Fruit fly (Drosophila melanogaster) whole organism, pupa: ENCODE data around the gene Cyp312a1.

Experiments
- CG10348 ChIP-seq: fragments of 200-800 bp; sonication (Bioruptor generic); IDR thresholded peaks from 2 replicates; pipeline ENCODE4 v1.3.6; 2022; ENCODE audit warnings: missing biosample characterization, missing genetic modification characterization
- CG12605 ChIP-seq: fragments of 200-800 bp; sonication (Bioruptor generic); IDR thresholded peaks from 2 replicates; pipeline ENCODE4 v1.3.6; 2022; ENCODE audit warnings: missing biosample characterization, missing genetic modification characterization
- CG13204 ChIP-seq: fragments of 200-800 bp; sonication (Bioruptor generic); optimal IDR thresholded peaks from 2 replicates; lab custom pipeline; 2018; ENCODE audit warnings: missing biosample characterization, mild to moderate bottlenecking, missing genetic modification characterization, moderate library complexity
- CG14655 ChIP-seq: fragments of 200-800 bp; sonication (Bioruptor generic); optimal IDR thresholded peaks from 3 replicates; lab custom pipeline; 2017; ENCODE audit warnings: mild to moderate bottlenecking, missing biosample characterization, missing genetic modification reagents, missing genetic modification characterization
- CG15710 ChIP-seq: fragments of 200-800 bp; sonication (Bioruptor generic); optimal IDR thresholded peaks from 2 replicates; lab custom pipeline; 2018; ENCODE audit warnings: missing biosample characterization, mild to moderate bottlenecking, missing genetic modification characterization, moderate library complexity
- CG17806 ChIP-seq: fragments of 200-800 bp; sonication (Bioruptor generic); optimal IDR thresholded peaks from 2 replicates; lab custom pipeline; 2018; ENCODE audit warnings: missing biosample characterization, mild to moderate bottlenecking, missing genetic modification characterization, moderate library complexity
- CG32121 ChIP-seq: fragments of 200-800 bp; sonication (Bioruptor generic); IDR thresholded peaks from 2 replicates; pipeline ENCODE4 v1.3.6; 2022; ENCODE audit warnings: missing biosample characterization, missing genetic modification characterization
- CG34367 ChIP-seq: fragments of 200-800 bp; sonication (Bioruptor generic); optimal IDR thresholded peaks from 2 replicates; lab custom pipeline; 2018; ENCODE audit warnings: missing biosample characterization, mild to moderate bottlenecking, missing genetic modification characterization
- CG4496 ChIP-seq: fragments of 200-800 bp; sonication (Bioruptor generic); IDR thresholded peaks from 3 replicates; pipeline ENCODE4 v1.3.6; 2022; ENCODE audit warnings: missing biosample characterization, missing genetic modification characterization
- CG8159 ChIP-seq: fragments of 200-800 bp; sonication (Bioruptor generic); optimal IDR thresholded peaks from 3 replicates; lab custom pipeline; 2018; ENCODE audit warnings: missing biosample characterization, mild to moderate bottlenecking, missing genetic modification characterization, moderate library complexity
- CG8301 ChIP-seq: fragments of 200-800 bp; sonication (Bioruptor generic); optimal IDR thresholded peaks from 2 replicates; lab custom pipeline; 2018; ENCODE audit warnings: missing biosample characterization, mild to moderate bottlenecking, missing genetic modification characterization
- CG9948 ChIP-seq: fragments of 200-800 bp; sonication (Bioruptor generic); optimal IDR thresholded peaks from 2 replicates; lab custom pipeline; 2018; ENCODE audit warnings: missing biosample characterization, mild to moderate bottlenecking, missing genetic modification characterization, moderate library complexity
- D1 ChIP-seq: fragments of 200-800 bp; sonication (Bioruptor generic); optimal IDR thresholded peaks from 2 replicates; lab custom pipeline; 2018; ENCODE audit warnings: missing biosample characterization, mild to moderate bottlenecking, missing genetic modification characterization, moderate library complexity
- EcR ChIP-seq: fragments of 200-800 bp; sonication (Bioruptor generic); optimal IDR thresholded peaks from 3 replicates; lab custom pipeline; 2019; ENCODE audit warnings: missing biosample characterization, missing genetic modification characterization, mild to moderate bottlenecking, moderate library complexity, missing genetic modification reagents
- Ets98B ChIP-seq: fragments of 200-800 bp; sonication (Bioruptor generic); IDR thresholded peaks from 2 replicates; pipeline ENCODE4 v1.3.6; 2022; ENCODE audit warnings: missing biosample characterization, missing genetic modification characterization
- Pif1A ChIP-seq: fragments of 200-800 bp; sonication (Bioruptor generic); optimal IDR thresholded peaks from 3 replicates; lab custom pipeline; 2016; ENCODE audit warnings: missing biosample characterization, missing genetic modification characterization
- Pif1B ChIP-seq: fragments of 200-800 bp; sonication (Bioruptor generic); optimal IDR thresholded peaks from 3 replicates; lab custom pipeline; 2016; ENCODE audit warnings: missing biosample characterization, missing genetic modification characterization
- Snoo ChIP-seq: fragments of 200-800 bp; sonication (Bioruptor generic); optimal IDR thresholded peaks from 3 replicates; lab custom pipeline; 2017; ENCODE audit warnings: missing biosample characterization, mild to moderate bottlenecking, missing genetic modification characterization, inconsistent platforms
- gl ChIP-seq: fragments of 200-800 bp; sonication (Bioruptor generic); optimal IDR thresholded peaks from 2 replicates; lab custom pipeline; 2018; ENCODE audit warnings: missing biosample characterization, mild to moderate bottlenecking, missing genetic modification characterization
- rn ChIP-seq: fragments of 200-800 bp; sonication (Bioruptor generic); IDR thresholded peaks from 2 replicates; pipeline ENCODE4 v1.3.6; 2022; ENCODE audit warnings: missing biosample characterization, missing genetic modification characterization

Cyp312a1 gene

DNA sequence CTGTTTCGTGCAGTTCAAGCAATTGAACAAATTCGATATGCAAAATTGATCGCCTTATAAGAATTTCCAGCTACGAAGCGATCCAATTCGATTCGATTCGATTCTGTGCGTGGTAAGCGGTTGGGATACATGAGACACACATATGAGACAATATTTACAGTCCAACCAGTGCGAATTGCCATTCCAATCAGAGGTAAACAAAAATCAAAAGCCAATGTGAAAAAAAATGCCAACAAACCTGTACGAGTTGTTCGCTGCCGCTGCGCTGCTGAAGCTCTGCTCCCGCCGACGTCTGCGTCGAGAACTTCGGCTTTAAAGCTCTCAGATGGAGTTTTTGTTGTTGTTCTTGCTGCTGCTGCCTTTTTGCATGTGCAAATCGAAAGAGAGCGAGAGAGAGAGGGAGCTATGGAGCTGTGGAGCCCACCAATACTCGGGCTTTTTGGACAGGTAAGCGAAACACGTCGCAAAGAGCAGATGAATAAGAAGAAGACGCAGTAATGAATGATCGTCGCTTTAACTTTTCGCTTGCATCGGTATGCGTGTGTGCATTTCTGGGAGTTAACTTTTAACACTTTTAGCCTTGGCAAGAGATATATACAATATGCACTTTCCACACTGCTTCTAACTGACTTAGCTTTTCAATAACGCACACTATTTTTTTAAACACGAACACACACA lies 27.0 kb downstream of the Cyp312a1 start:
- peak; percentile 48 for TF ChIP-seq EcR (GFP tag; lab: Kevin White, UChicago)
- TF ChIP-seq CG12605: 0 out of 2 replicates have a peak, but pooled peaks have one; percentile 15
- peak; percentile 28; the same call in 1 of the 2 replicates for TF ChIP-seq Ets98B (GFP tag; lab: Robert Waterston, UW)
- no peak for TF ChIP-seq CG10348 (GFP tag; lab: Robert Waterston, UW)

DNA sequence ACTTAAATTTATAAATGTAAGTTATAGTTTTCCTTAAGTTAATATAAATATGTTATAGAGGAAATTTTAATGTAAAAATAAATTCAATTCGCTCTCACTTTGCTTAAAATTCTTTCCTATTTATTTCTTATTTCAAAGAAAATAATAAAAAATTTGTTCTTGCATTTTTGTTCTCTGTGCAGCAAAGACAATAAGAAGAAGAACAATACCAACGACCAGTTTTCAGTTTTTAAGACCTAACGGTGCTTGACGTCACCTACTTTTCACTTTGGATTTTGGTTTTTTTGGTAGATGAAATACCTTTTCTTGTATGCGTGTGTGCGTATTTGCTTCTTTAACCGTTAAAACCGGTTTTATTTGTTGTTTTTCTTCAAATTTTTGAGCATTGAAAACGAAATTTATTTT lies 30.3 kb downstream of the Cyp312a1 start:
- TF ChIP-seq gl (tag; lab: Kevin White, UChicago): no peak
- TF ChIP-seq Snoo (tag; lab: Kevin White, UChicago): peak; percentile 7
- no peak for TF ChIP-seq CG9948 (tag; lab: Kevin White, UChicago)

dm6 chr3L:18101421-18101996 lies 31.0 kb downstream of the Cyp312a1 start:
- TF ChIP-seq gl (tag; lab: Kevin White, UChicago): no peak
- no peak for TF ChIP-seq CG17806 (tag; lab: Kevin White, UChicago)
- TF ChIP-seq CG14655 (GFP tag; lab: Kevin White, UChicago): peak; percentile 26
- no peak for TF ChIP-seq CG32121 (GFP tag; lab: Robert Waterston, UW)
- no peak for TF ChIP-seq D1 (tag; lab: Kevin White, UChicago)
- TF ChIP-seq Ets98B (GFP tag; lab: Robert Waterston, UW): no peak
- TF ChIP-seq CG9948 (tag; lab: Kevin White, UChicago): no peak
- TF ChIP-seq Pif1B: peak; percentile 16
- no peak for TF ChIP-seq CG4496 (GFP tag; lab: Robert Waterston, UW)
- TF ChIP-seq CG8159 (tag; lab: Kevin White, UChicago): peak; percentile 14

DNA sequence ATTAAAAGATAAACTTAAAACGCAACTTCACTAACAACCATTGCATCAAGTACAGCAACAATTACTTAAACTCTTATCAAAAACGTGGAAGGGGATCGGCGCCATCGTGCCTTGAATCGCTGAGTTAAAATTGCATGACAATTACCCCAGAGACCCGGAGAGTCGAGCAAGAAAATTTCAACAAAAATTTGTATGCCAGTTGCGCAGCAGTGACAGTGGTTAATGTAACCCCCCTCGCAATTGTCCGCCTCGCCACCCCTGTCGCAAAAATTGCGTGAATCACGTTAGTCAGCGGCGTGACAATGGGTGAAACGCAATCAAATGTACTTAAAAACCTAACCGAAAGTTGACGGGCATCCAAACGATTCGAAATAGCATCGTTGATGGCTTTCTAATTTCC lies 32.8 kb downstream of the Cyp312a1 start:
- TF ChIP-seq CG17806 (tag; lab: Kevin White, UChicago): peak; percentile 1
- peak; percentile 1 for TF ChIP-seq Snoo (tag; lab: Kevin White, UChicago)
- no peak for TF ChIP-seq rn
- TF ChIP-seq CG32121 (GFP tag; lab: Robert Waterston, UW): peak; percentile 19; the same call in 1 of the 2 replicates
- TF ChIP-seq CG4496 (GFP tag; lab: Robert Waterston, UW): peak; percentile 59
- TF ChIP-seq Ets98B (GFP tag; lab: Robert Waterston, UW): peak; percentile 31
- no peak for TF ChIP-seq CG13204
- TF ChIP-seq CG15710 (tag; lab: Kevin White, UChicago): peak; percentile 2
- 0 out of 2 replicates have a peak, but pooled peaks have one; percentile 10 for TF ChIP-seq CG12605
- no peak for TF ChIP-seq Pif1A (GFP tag; lab: Kevin White, UChicago)

DNA sequence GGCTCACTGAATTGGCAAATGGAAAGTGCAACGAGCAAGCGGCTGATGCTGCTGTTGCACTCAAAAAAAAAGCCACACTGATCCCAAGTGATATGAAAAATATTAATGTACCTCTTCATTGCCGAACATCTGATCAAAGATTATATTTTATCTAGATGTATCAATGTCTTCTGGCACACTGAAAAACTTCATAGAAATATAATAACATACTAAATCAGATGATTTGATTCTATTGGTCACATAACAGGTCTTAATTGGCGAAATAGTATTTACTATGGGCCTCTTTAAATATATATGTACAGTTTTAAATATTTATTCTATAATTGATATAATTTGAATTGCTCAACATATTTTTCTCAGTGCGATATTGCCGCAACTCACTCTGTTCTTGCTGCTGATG lies 35.8 kb downstream of the Cyp312a1 start:
- 0 out of 2 replicates have a peak, but pooled peaks have one; percentile 15 for TF ChIP-seq CG32121 (GFP tag; lab: Robert Waterston, UW)
- TF ChIP-seq Pif1A (GFP tag; lab: Kevin White, UChicago): peak; percentile 37
- peak; percentile 89 for TF ChIP-seq CG14655 (GFP tag; lab: Kevin White, UChicago)
- no peak for TF ChIP-seq CG8159 (tag; lab: Kevin White, UChicago)
- no peak for TF ChIP-seq CG4496 (GFP tag; lab: Robert Waterston, UW)
- TF ChIP-seq Pif1B: peak; percentile 20
- peak; percentile 37 for TF ChIP-seq CG17806 (tag; lab: Kevin White, UChicago)
- TF ChIP-seq gl (tag; lab: Kevin White, UChicago): no peak
- 0 out of 2 replicates have a peak, but pooled peaks have one; percentile 38 for TF ChIP-seq CG12605
- TF ChIP-seq CG8301 (tag; lab: Kevin White, UChicago): peak; percentile 84
- no peak for TF ChIP-seq EcR (GFP tag; lab: Kevin White, UChicago)
- TF ChIP-seq CG9948 (tag; lab: Kevin White, UChicago): peak; percentile 52

dm6 chr3L:18093875-18094274 lies 38.6 kb downstream of the Cyp312a1 start:
- no peak for TF ChIP-seq CG4496 (GFP tag; lab: Robert Waterston, UW)
- no peak for TF ChIP-seq D1 (tag; lab: Kevin White, UChicago)
- peak; percentile 10 for TF ChIP-seq CG8301 (tag; lab: Kevin White, UChicago)
- TF ChIP-seq CG32121 (GFP tag; lab: Robert Waterston, UW): peak; percentile 24; the same call in 1 of the 2 replicates
- no peak for TF ChIP-seq CG17806 (tag; lab: Kevin White, UChicago)
- TF ChIP-seq, all 21 proteins: peak for 2

dm6 chr3L:18088027-18088426 lies 44.5 kb downstream of the Cyp312a1 start:
- TF ChIP-seq gl (tag; lab: Kevin White, UChicago) (no peak), Ets98B (GFP tag; lab: Robert Waterston, UW) (no peak), CG8159 (tag; lab: Kevin White, UChicago) (peak; percentile 17), D1 (tag; lab: Kevin White, UChicago) (peak; percentile 96), Pif1B (no peak), Pif1A (GFP tag; lab: Kevin White, UChicago) (no peak), EcR (GFP tag; lab: Kevin White, UChicago) (peak; percentile 50), CG34367 (tag; lab: Kevin White, UChicago) (no peak)
